Worm (Caenorhabditis elegans) whole organism, young adult: ENCODE measurements around the gene pro-1.

Source experiments
- B0035.1 ChIP-seq: sonication (generic microtip); optimal IDR thresholded peaks from 2 replicates; lab custom pipeline; 2016; ENCODE audit warnings: missing genetic modification characterization, mild to moderate bottlenecking, missing compliant biosample characterization, missing genotype, missing genetic modification reagents
- B0261.1 ChIP-seq: sonication (generic microtip); optimal IDR thresholded peaks from 2 replicates; lab custom pipeline; 2016; ENCODE audit warnings: mild to moderate bottlenecking, missing genetic modification characterization, moderate library complexity, missing compliant biosample characterization
- F10E7.11 ChIP-seq: sonication (generic microtip); optimal IDR thresholded peaks from 2 replicates; lab custom pipeline; 2017; ENCODE audit warnings: mild to moderate bottlenecking, missing genetic modification characterization, moderate library complexity, missing compliant biosample characterization
- F33H1.4 ChIP-seq: fragments of 200-800 bp; sonication (Bioruptor generic); IDR thresholded peaks from 2 replicates; pipeline ENCODE4 v1.3.6; 2022; ENCODE audit warnings: missing genetic modification reagents, missing genetic modification characterization, missing compliant biosample characterization
- F37B4.10 ChIP-seq: fragments of 200-800 bp; sonication (Bioruptor generic); IDR thresholded peaks from 2 replicates; pipeline ENCODE4 v1.3.6; 2022; ENCODE audit warnings: missing genetic modification characterization, missing compliant biosample characterization
- F39B2.1 ChIP-seq: fragments of 200-800 bp; sonication (Bioruptor generic); IDR thresholded peaks from 2 replicates; pipeline ENCODE4 v1.3.6; 2022; ENCODE audit warnings: missing genetic modification reagents, missing genetic modification characterization, missing compliant biosample characterization
- F49E8.2 ChIP-seq: sonication (generic microtip); optimal IDR thresholded peaks from 3 replicates; lab custom pipeline; 2017; ENCODE audit warnings: missing genetic modification characterization, mild to moderate bottlenecking, missing compliant biosample characterization, antibody characterized with exemption, moderate library complexity; ENCODE audit not compliant: insufficient read depth
- F55B11.4 ChIP-seq: sonication (generic microtip); optimal IDR thresholded peaks from 2 replicates; lab custom pipeline; 2016; ENCODE audit warnings: missing compliant biosample characterization, missing genetic modification characterization, borderline replicate concordance; ENCODE audit not compliant: insufficient read depth
- F57A8.1 ChIP-seq: fragments of 200-800 bp; sonication (Bioruptor generic); optimal IDR thresholded peaks from 2 replicates; lab custom pipeline; 2018; ENCODE audit warnings: mild to moderate bottlenecking, missing genetic modification characterization, moderate library complexity, missing compliant biosample characterization
- K12H6.12 ChIP-seq: fragments of 200-800 bp; sonication (Bioruptor generic); optimal IDR thresholded peaks from 2 replicates; lab custom pipeline; 2018; ENCODE audit warnings: mild to moderate bottlenecking, missing genetic modification characterization, missing compliant biosample characterization
- T07F8.4 ChIP-seq: sonication (generic microtip); optimal IDR thresholded peaks from 2 replicates; lab custom pipeline; 2016; ENCODE audit warnings: mild to moderate bottlenecking, missing genetic modification characterization, moderate library complexity, missing compliant biosample characterization
- T26A5.8 ChIP-seq: sonication (generic microtip); optimal IDR thresholded peaks from 2 replicates; lab custom pipeline; 2016; ENCODE audit warnings: missing genetic modification characterization, missing compliant biosample characterization
- Y79H2A.3 ChIP-seq: fragments of 200-800 bp; sonication (Bioruptor generic); conservative IDR thresholded peaks from 2 replicates; pipeline ENCODE4 v1.3.6; 2022; ENCODE audit warnings: missing genetic modification reagents, missing genetic modification characterization, missing compliant biosample characterization
- akir-1 ChIP-seq: fragments of 200-800 bp; sonication (Bioruptor generic); optimal IDR thresholded peaks from 2 replicates; lab custom pipeline; 2018; ENCODE audit warnings: mild to moderate bottlenecking, missing genetic modification characterization, moderate library complexity, missing compliant biosample characterization
- aptf-2 ChIP-seq: fragments of 200-800 bp; sonication (Bioruptor generic); conservative IDR thresholded peaks from 2 replicates; pipeline ENCODE4 v1.3.6; 2022; ENCODE audit warnings: missing genetic modification reagents, missing genetic modification characterization, missing compliant biosample characterization
- attf-3 ChIP-seq: fragments of 200-800 bp; sonication (Bioruptor generic); conservative IDR thresholded peaks from 2 replicates; pipeline ENCODE4 v1.3.6; 2022; ENCODE audit warnings: missing genetic modification reagents, missing genetic modification characterization, missing compliant biosample characterization
- attf-5 ChIP-seq: fragments of 200-800 bp; sonication (Bioruptor generic); optimal IDR thresholded peaks from 2 replicates; lab custom pipeline; 2018; ENCODE audit warnings: mild to moderate bottlenecking, missing genetic modification characterization, missing compliant biosample characterization
- attf-6 ChIP-seq: fragments of 200-800 bp; sonication (Bioruptor generic); IDR thresholded peaks from 2 replicates; pipeline ENCODE4 v1.3.6; 2022; ENCODE audit warnings: missing genetic modification reagents, missing genetic modification characterization, missing compliant biosample characterization
- ccch-3 ChIP-seq: fragments of 200-800 bp; sonication (Bioruptor generic); optimal IDR thresholded peaks from 2 replicates; lab custom pipeline; 2018; ENCODE audit warnings: mild to moderate bottlenecking, missing genetic modification characterization, missing compliant biosample characterization
- ceh-58 ChIP-seq: fragments of 200-800 bp; sonication (Bioruptor generic); IDR thresholded peaks from 2 replicates; pipeline ENCODE4 v1.3.6; 2022; ENCODE audit warnings: missing genetic modification characterization, missing compliant biosample characterization
- ceh-79 ChIP-seq: sonication (generic microtip); optimal IDR thresholded peaks from 2 replicates; lab custom pipeline; 2017; ENCODE audit warnings: mild to moderate bottlenecking, missing genetic modification characterization, missing compliant biosample characterization
- chd-7 ChIP-seq: sonication (generic microtip); optimal IDR thresholded peaks from 2 replicates; lab custom pipeline; 2016; ENCODE audit warnings: mild to moderate bottlenecking, missing genetic modification characterization, moderate library complexity, missing compliant biosample characterization
- die-1 ChIP-seq: sonication (generic microtip); optimal IDR thresholded peaks from 2 replicates; lab custom pipeline; 2016; ENCODE audit warnings: missing genotype, mild to moderate bottlenecking, missing genetic modification characterization, missing compliant biosample characterization
- dpff-1 ChIP-seq: sonication (generic microtip); optimal IDR thresholded peaks from 2 replicates; lab custom pipeline; 2017; ENCODE audit warnings: mild to moderate bottlenecking, missing genetic modification characterization, missing compliant biosample characterization
- fkh-3 ChIP-seq: sonication (generic microtip); optimal IDR thresholded peaks from 2 replicates; lab custom pipeline; 2016; ENCODE audit warnings: mild to moderate bottlenecking, missing genetic modification characterization, missing compliant biosample characterization
- gei-17 ChIP-seq: fragments of 200-800 bp; sonication (Bioruptor generic); optimal IDR thresholded peaks from 2 replicates; lab custom pipeline; 2018; ENCODE audit warnings: mild to moderate bottlenecking, missing genetic modification characterization, missing compliant biosample characterization
- hrde-1 ChIP-seq: sonication (generic microtip); optimal IDR thresholded peaks from 2 replicates; lab custom pipeline; 2016; ENCODE audit warnings: missing genetic modification characterization, mild to moderate bottlenecking, missing compliant biosample characterization, moderate library complexity, missing genotype, missing genetic modification reagents, borderline replicate concordance
- hsf-1 ChIP-seq: fragments of 200-800 bp; sonication (Bioruptor generic); IDR thresholded peaks from 2 replicates; pipeline ENCODE4 v1.3.6; 2022; ENCODE audit warnings: missing genetic modification reagents, missing genetic modification characterization, missing compliant biosample characterization
- let-607 ChIP-seq, 2 experiments: fragments of 200-800 bp in 1 of 2; sonication (Bioruptor generic) in 1 of 2; sonication (generic microtip) in 1 of 2; optimal IDR thresholded peaks; 2 replicates each; lab custom pipeline; 2016 to 2018; ENCODE audit warnings: mild to moderate bottlenecking in 2 of 2, missing compliant biosample characterization in 2 of 2, missing genetic modification characterization in 2 of 2, moderate library complexity in 2 of 2, missing genotype in 1 of 2
- lin-35 ChIP-seq, 3 experiments: fragments of 150-350 bp in 2 of 3; sonication (generic microtip) in 1 of 3; optimal IDR thresholded peaks; 2 replicates each; lab custom pipeline; 2014 to 2018; ENCODE audit warnings: missing biosample characterization in 3 of 3, missing genetic modification characterization in 3 of 3, missing genetic modification reagents in 3 of 3
- madf-10 ChIP-seq: sonication (generic microtip); optimal IDR thresholded peaks from 2 replicates; lab custom pipeline; 2016; ENCODE audit warnings: mild to moderate bottlenecking, missing genetic modification characterization, missing compliant biosample characterization
- madf-6 ChIP-seq: fragments of 200-800 bp; sonication (Bioruptor generic); IDR thresholded peaks from 2 replicates; pipeline ENCODE4 v1.3.6; 2022; ENCODE audit warnings: missing genetic modification reagents, missing genetic modification characterization, missing compliant biosample characterization
- mcd-1 ChIP-seq: fragments of 200-800 bp; sonication (Bioruptor generic); IDR thresholded peaks from 2 replicates; pipeline ENCODE4 v1.3.6; 2022; ENCODE audit warnings: missing genetic modification reagents, missing genetic modification characterization, missing compliant biosample characterization
- nfya-2 ChIP-seq: fragments of 200-800 bp; sonication (Bioruptor generic); IDR thresholded peaks from 2 replicates; pipeline ENCODE4 v1.3.6; 2022; ENCODE audit warnings: missing genetic modification reagents, missing genetic modification characterization, missing compliant biosample characterization
- sea-2 ChIP-seq: fragments of 200-800 bp; sonication (Bioruptor generic); IDR thresholded peaks from 2 replicates; pipeline ENCODE4 v1.3.6; 2022; ENCODE audit warnings: missing genetic modification characterization, missing compliant biosample characterization
- somi-1 ChIP-seq: fragments of 200-800 bp; sonication (Bioruptor generic); optimal IDR thresholded peaks from 2 replicates; lab custom pipeline; 2018; ENCODE audit warnings: mild to moderate bottlenecking, missing genetic modification characterization, missing compliant biosample characterization
- unc-130 ChIP-seq: sonication (generic microtip); optimal IDR thresholded peaks from 2 replicates; lab custom pipeline; 2016; ENCODE audit warnings: missing genetic modification reagents, missing genetic modification characterization, missing compliant biosample characterization
- zfh-2 ChIP-seq: fragments of 200-800 bp; sonication (Bioruptor generic); conservative IDR thresholded peaks from 2 replicates; pipeline ENCODE4 v1.3.6; 2022; ENCODE audit warnings: missing genetic modification reagents, missing genetic modification characterization, missing compliant biosample characterization
- zim-3 ChIP-seq: sonication (generic microtip); optimal IDR thresholded peaks from 2 replicates; lab custom pipeline; 2017; ENCODE audit warnings: mild to moderate bottlenecking, missing genetic modification characterization, moderate library complexity, missing compliant biosample characterization
- ztf-26 ChIP-seq: sonication (generic microtip); optimal IDR thresholded peaks from 2 replicates; lab custom pipeline; 2017; ENCODE audit warnings: missing genetic modification characterization, missing compliant biosample characterization
- ztf-3 ChIP-seq: fragments of 200-800 bp; sonication (Bioruptor generic); optimal IDR thresholded peaks from 2 replicates; lab custom pipeline; 2018; ENCODE audit warnings: mild to moderate bottlenecking, missing genetic modification characterization, missing compliant biosample characterization
- ztf-6 ChIP-seq: fragments of 200-800 bp; sonication (Bioruptor generic); IDR thresholded peaks from 2 replicates; pipeline ENCODE4 v1.3.6; 2022; ENCODE audit warnings: missing genetic modification reagents, missing genetic modification characterization, missing compliant biosample characterization

Gene pro-1

DNA sequence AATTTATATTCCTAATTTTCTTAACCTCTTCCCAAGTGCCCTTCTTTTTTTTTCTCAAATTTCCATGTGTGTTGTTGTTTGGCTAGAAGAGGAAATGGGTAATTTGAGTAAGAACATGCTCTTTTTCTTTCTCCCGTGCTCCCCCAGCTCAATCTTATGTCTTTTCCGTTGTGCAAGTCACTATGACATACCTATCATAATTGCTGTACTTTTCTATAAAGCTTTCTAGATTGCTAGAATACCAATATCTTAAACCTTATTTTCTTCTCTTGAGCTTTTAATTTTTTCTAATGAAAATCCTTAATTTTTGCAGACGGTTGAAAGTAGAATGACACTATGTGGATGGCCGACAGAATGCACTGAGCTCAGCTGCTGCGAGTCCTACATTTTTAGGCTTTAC is 28.5 kb upstream of the pro-1 start, which contains the start of gene txt-13:
TSS of gene txt-13 (plus strand) at position 301 of the 400 bp plus-strand sequence.
- no peak for TF ChIP-seq fkh-3 (tag; lab: Kevin White, UChicago)
- TF ChIP-seq ceh-58 (GFP tag; lab: Robert Waterston, UW): no peak
- TF ChIP-seq let-607 (tag; optimal IDR thresholded peaks at IDR 0.05; lab: Kevin White, UChicago): no peak
- TF ChIP-seq madf-10 (tag; lab: Kevin White, UChicago): no peak
- no peak for TF ChIP-seq chd-7 (tag; lab: Kevin White, UChicago)
- no peak for TF ChIP-seq ccch-3
- TF ChIP-seq ztf-3: no peak
- no peak for TF ChIP-seq mcd-1
- no peak for TF ChIP-seq B0261.1 (tag; lab: Kevin White, UChicago)
- no peak for TF ChIP-seq somi-1 (GFP tag; lab: Kevin White, UChicago)
- no peak for TF ChIP-seq K12H6.12
- TF ChIP-seq F37B4.10: no peak
- no peak for TF ChIP-seq dpff-1 (tag; lab: Kevin White, UChicago)
- TF ChIP-seq zim-3: no peak
- no peak for TF ChIP-seq aptf-2 (GFP tag; lab: Robert Waterston, UW)
- TF ChIP-seq gei-17 (GFP tag; lab: Kevin White, UChicago): no peak
- TF ChIP-seq die-1 (tag; lab: Kevin White, UChicago): no peak
- TF ChIP-seq madf-6 (GFP tag; lab: Robert Waterston, UW): no peak

ce11 chrII:10569498-10569897 is 27.7 kb upstream of the pro-1 start:
- no peak for TF ChIP-seq ztf-6 (GFP tag; lab: Robert Waterston, UW)
- TF ChIP-seq hrde-1 (tag; lab: Kevin White, UChicago): no peak
- TF ChIP-seq lin-35 (GFP tag; optimal IDR thresholded peaks at IDR 0.05; lab: Kevin White, UChicago): no peak
- no peak for TF ChIP-seq fkh-3 (tag; lab: Kevin White, UChicago)
- no peak for TF ChIP-seq ceh-58 (GFP tag; lab: Robert Waterston, UW)
- no peak for TF ChIP-seq attf-6 (GFP tag; lab: Robert Waterston, UW)
- TF ChIP-seq B0035.1: no peak
- no peak for TF ChIP-seq mcd-1
- TF ChIP-seq ceh-79: no peak
- no peak for TF ChIP-seq hsf-1 (GFP tag; lab: Robert Waterston, UW)
- no peak for TF ChIP-seq ztf-26
- TF ChIP-seq akir-1 (GFP tag; lab: Kevin White, UChicago): no peak
- no peak for TF ChIP-seq T07F8.4 (tag; lab: Kevin White, UChicago)
- TF ChIP-seq T26A5.8: no peak
- TF ChIP-seq F33H1.4 (GFP tag; lab: Robert Waterston, UW): no peak

DNA sequence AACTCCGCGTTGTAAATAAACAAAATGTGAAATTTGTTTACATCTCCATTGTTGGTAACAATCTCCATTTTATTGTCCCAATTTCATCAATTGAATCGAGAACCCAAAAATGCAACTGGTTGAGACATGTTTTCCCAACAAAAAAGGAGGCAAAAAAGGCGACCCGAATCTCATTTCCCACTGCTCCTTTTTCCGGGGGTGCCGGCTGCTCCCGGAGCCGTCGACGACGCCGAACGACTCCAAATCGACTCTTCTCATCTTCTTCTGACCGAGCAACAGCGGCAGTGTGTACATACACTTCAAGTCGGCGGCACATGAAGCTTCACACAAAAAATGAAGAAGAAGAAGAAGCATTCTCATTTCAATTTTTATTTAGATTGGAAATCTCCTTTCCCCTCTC is 24.7 kb upstream of the pro-1 start:
- no peak for TF ChIP-seq F55B11.4 (tag; lab: Kevin White, UChicago)
- TF ChIP-seq zfh-2 (GFP tag; lab: Robert Waterston, UW): peak; percentile 59

DNA sequence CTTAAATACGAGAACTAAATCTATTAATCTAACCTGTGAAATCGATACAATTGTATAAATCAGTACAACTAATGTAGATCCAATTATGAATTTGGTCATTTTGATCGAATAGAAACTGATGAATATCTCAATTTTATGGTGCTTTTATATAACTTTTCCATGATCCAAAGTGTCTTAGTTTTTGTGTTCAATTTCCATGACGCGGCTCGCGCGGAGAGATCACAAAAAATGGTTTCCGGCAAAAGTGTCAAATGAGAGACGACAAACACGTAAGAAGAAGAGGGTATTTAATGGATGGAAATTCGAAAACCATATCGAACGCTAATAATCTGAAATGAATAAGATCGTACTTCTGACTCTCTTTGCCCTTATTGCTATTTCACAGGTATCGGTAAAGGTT is 22.8 kb upstream of the pro-1 start, which contains the start of the genes C06A1.6 and C06A1.7:
TSS of gene C06A1.6 (minus strand) at position 101 of the 400 bp plus-strand sequence.
TSS of gene C06A1.7 (plus strand) at position 314 of the 400 bp plus-strand sequence.
- TF ChIP-seq F49E8.2 (tag; lab: Kevin White, UChicago) (no peak), nfya-2 (GFP tag; lab: Robert Waterston, UW) (no peak), ztf-3 (no peak), Y79H2A.3 (GFP tag; lab: Robert Waterston, UW) (no peak), attf-5 (GFP tag; lab: Kevin White, UChicago) (no peak), akir-1 (GFP tag; lab: Kevin White, UChicago) (no peak), unc-130 (no peak), F33H1.4 (GFP tag; lab: Robert Waterston, UW) (no peak), aptf-2 (GFP tag; lab: Robert Waterston, UW) (no peak), F57A8.1 (no peak), sea-2 (GFP tag; lab: Robert Waterston, UW) (no peak), F10E7.11 (tag; lab: Kevin White, UChicago) (no peak), attf-3 (GFP tag; lab: Robert Waterston, UW) (no peak), F39B2.1 (GFP tag; lab: Robert Waterston, UW) (no peak)
